ENCODE assay signal across 1 worm cellular context in genomic region chrX:12017908-12018479, ce11.
TF ChIP-seq lines count a peak whose summit lies in the region.

nmat-1 (minus strand) TSS chrX:12018043.
ucr-2.1 (plus strand) TSS chrX:12018429.

TF ChIP-seq in whole organism, L4 larva, 104 proteins besides CTCF, POLR2A, EP300 and RAD21 (continued from another document):
- TF ChIP-seq ztf-11 (tag; optimal IDR thresholded peaks at IDR 0.05; lab: Kevin White, UChicago) (no peak), spr-1 (tag; optimal IDR thresholded peaks at IDR 0.05; lab: Kevin White, UChicago) (peak; percentile 62), dmd-8 (GFP tag; IDR thresholded peaks at IDR 0.05; lab: Robert Waterston, UW) (no peak), ceh-44 (GFP tag; IDR thresholded peaks at IDR 0.05; lab: Robert Waterston, UW) (no peak), ZK337.2 (GFP tag; IDR thresholded peaks at IDR 0.05; lab: Robert Waterston, UW) (no peak), lin-15B (tag; optimal IDR thresholded peaks at IDR 0.05; lab: Kevin White, UChicago) (no peak), Y105C5A.15 (GFP tag; IDR thresholded peaks at IDR 0.05; lab: Robert Waterston, UW) (no peak), lin-13 (GFP tag; optimal IDR thresholded peaks at IDR 0.05; lab: Kevin White, UChicago) (peak; percentile 65), ama-1 (optimal IDR thresholded peaks at IDR 0.05; lab: Kevin White, UChicago) (no peak), lin-39 (tag; optimal IDR thresholded peaks at IDR 0.05; lab: Kevin White, UChicago) (no peak), lin-29 (GFP tag; IDR thresholded peaks at IDR 0.05; lab: Robert Waterston, UW) (no peak), nhr-102 (tag; optimal IDR thresholded peaks at IDR 0.05; lab: Kevin White, UChicago) (peak; percentile 80), dmd-9 (GFP tag; IDR thresholded peaks at IDR 0.05; lab: Robert Waterston, UW) (no peak), snpc-4 (tag; optimal IDR thresholded peaks at IDR 0.05; lab: Kevin White, UChicago) (no peak), nhr-25 (tag; optimal IDR thresholded peaks at IDR 0.05; lab: Kevin White, UChicago; ENCODE audit: borderline replicate concordance, insufficient read depth) (no peak), mxl-2 (GFP tag; conservative IDR thresholded peaks at IDR 0.05; lab: Robert Waterston, UW) (no peak), unc-130 (GFP tag; optimal IDR thresholded peaks at IDR 0.05; lab: Kevin White, UChicago) (no peak), hif-1 (tag; optimal IDR thresholded peaks at IDR 0.05; lab: Kevin White, UChicago) (peak; percentile 37 to 94), dpl-1 (GFP tag; optimal IDR thresholded peaks at IDR 0.05; lab: Kevin White, UChicago) (peak; percentile 69), Y5F2A.4 (GFP tag; optimal IDR thresholded peaks at IDR 0.05; lab: Kevin White, UChicago) (no peak), lsy-2 (tag; optimal IDR thresholded peaks at IDR 0.05; lab: Kevin White, UChicago) (peak in 1 of 2 experiments; percentile 75), T20F7.1 (GFP tag; optimal IDR thresholded peaks at IDR 0.05; lab: Kevin White, UChicago) (peak; percentile 50), madf-9 (GFP tag; conservative IDR thresholded peaks at IDR 0.05; lab: Robert Waterston, UW) (no peak), nhr-77 (tag; optimal IDR thresholded peaks at IDR 0.05; lab: Kevin White, UChicago) (peak; percentile 87), madf-5 (GFP tag; IDR thresholded peaks at IDR 0.05; lab: Robert Waterston, UW) (no peak), hlh-30 (tag; optimal IDR thresholded peaks at IDR 0.05; lab: Kevin White, UChicago; ENCODE audit: insufficient read depth) (peak; percentile 94), F44E2.7 (GFP tag; IDR thresholded peaks at IDR 0.05; lab: Robert Waterston, UW) (no peak), daf-12 (tag; optimal IDR thresholded peaks at IDR 0.05; lab: Kevin White, UChicago) (no peak), nhr-237 (tag; optimal IDR thresholded peaks at IDR 0.05; lab: Kevin White, UChicago) (no peak), zip-2 (tag; optimal IDR thresholded peaks at IDR 0.05; lab: Kevin White, UChicago) (no peak), ZK546.5 (tag; optimal IDR thresholded peaks at IDR 0.05; lab: Kevin White, UChicago) (no peak), egl-27 (tag; optimal IDR thresholded peaks at IDR 0.05; lab: Kevin White, UChicago) (no peak), nhr-42 (GFP tag; IDR thresholded peaks at IDR 0.05; lab: Robert Waterston, UW) (no peak), arid-1 (GFP tag; conservative IDR thresholded peaks at IDR 0.05; lab: Robert Waterston, UW) (0 out of 2 replicates have a peak, but pooled peaks have one; percentile 22), ceh-32 (tag; optimal IDR thresholded peaks at IDR 0.05; lab: Kevin White, UChicago; ENCODE audit: poor library complexity) (no peak), mdl-1 (tag; optimal IDR thresholded peaks at IDR 0.05; lab: Kevin White, UChicago) (peak in 1 of 2 experiments; percentile 73), nhr-111 (GFP tag; optimal IDR thresholded peaks at IDR 0.05; lab: Kevin White, UChicago) (no peak), fkh-10 (GFP tag; optimal IDR thresholded peaks at IDR 0.05; lab: Kevin White, UChicago) (no peak), attf-4 (tag; optimal IDR thresholded peaks at IDR 0.05; lab: Kevin White, UChicago) (no peak), daf-16 (GFP tag; optimal IDR thresholded peaks at IDR 0.05; lab: Kevin White, UChicago) (peak; percentile 56 to 57), daf-16 (tag; optimal IDR thresholded peaks at IDR 0.05; lab: Kevin White, UChicago) (peak; percentile 87), aly-2 (tag; optimal IDR thresholded peaks at IDR 0.05; lab: Kevin White, UChicago) (no peak), zip-11 (GFP tag; IDR thresholded peaks at IDR 0.05; lab: Robert Waterston, UW) (no peak)
